Worm (Caenorhabditis elegans) whole organism, late embryonic: ENCODE data around the gene Y17G7B.21.

Experiments used
- C38D4.7 ChIP-seq: fragments of 200-800 bp; sonication (Bioruptor generic); optimal IDR thresholded peaks from 2 replicates; lab custom pipeline; 2018; ENCODE audit warnings: mild to moderate bottlenecking, missing genetic modification characterization, moderate library complexity, missing compliant biosample characterization
- K02D7.2 ChIP-seq: sonication (generic microtip); optimal IDR thresholded peaks from 2 replicates; lab custom pipeline; 2017; ENCODE audit warnings: mild to moderate bottlenecking, missing genetic modification characterization, missing compliant biosample characterization
- T23F11.4 ChIP-seq: fragments of 200-800 bp; sonication (Bioruptor generic); optimal IDR thresholded peaks from 2 replicates; lab custom pipeline; 2018; ENCODE audit warnings: mild to moderate bottlenecking, missing genetic modification characterization, missing compliant biosample characterization
- ceh-19 ChIP-seq: fragments of 200-800 bp; sonication (Bioruptor generic); optimal IDR thresholded peaks from 2 replicates; lab custom pipeline; 2018; ENCODE audit warnings: mild to moderate bottlenecking, missing genetic modification characterization, missing compliant biosample characterization
- ceh-2 ChIP-seq: sonication (generic microtip); optimal IDR thresholded peaks from 2 replicates; lab custom pipeline; 2016; ENCODE audit warnings: missing genotype, missing genetic modification characterization, missing compliant biosample characterization
- ceh-22 ChIP-seq: sonication (generic microtip); optimal IDR thresholded peaks from 2 replicates; lab custom pipeline; 2017; ENCODE audit warnings: missing biosample characterization, missing genetic modification characterization
- ceh-24 ChIP-seq: sonication (generic microtip); optimal IDR thresholded peaks from 2 replicates; lab custom pipeline; 2016; ENCODE audit warnings: mild to moderate bottlenecking, missing genetic modification characterization, missing compliant biosample characterization
- ceh-30 ChIP-seq: fragments of 150-350 bp; optimal IDR thresholded peaks from 2 replicates; lab custom pipeline; 2014; ENCODE audit warnings: missing biosample characterization, missing genetic modification characterization
- ceh-45 ChIP-seq: fragments of 200-800 bp; sonication (Bioruptor generic); IDR thresholded peaks from 2 replicates; pipeline ENCODE4 v1.3.6; 2022; ENCODE audit warnings: missing genetic modification reagents, missing genetic modification characterization, missing compliant biosample characterization
- ceh-48 ChIP-seq: sonication (generic microtip); optimal IDR thresholded peaks from 2 replicates; lab custom pipeline; 2016; ENCODE audit warnings: missing genetic modification characterization, inconsistent platforms, missing compliant biosample characterization
- ceh-6 ChIP-seq: fragments of 200-800 bp; sonication (Bioruptor generic); optimal IDR thresholded peaks from 2 replicates; lab custom pipeline; 2018; ENCODE audit warnings: mild to moderate bottlenecking, missing genetic modification characterization, missing compliant biosample characterization
- ceh-9 ChIP-seq: sonication (generic microtip); optimal IDR thresholded peaks from 2 replicates; lab custom pipeline; 2016; ENCODE audit warnings: mild to moderate bottlenecking, missing genetic modification characterization, inconsistent platforms, missing compliant biosample characterization
- che-1 ChIP-seq: sonication (generic microtip); optimal IDR thresholded peaks from 2 replicates; lab custom pipeline; 2016; ENCODE audit warnings: mild to moderate bottlenecking, missing genetic modification characterization, missing compliant biosample characterization
- dve-1 ChIP-seq: sonication (generic microtip); optimal IDR thresholded peaks from 2 replicates; lab custom pipeline; 2017; ENCODE audit warnings: antibody characterized with exemption, mild to moderate bottlenecking, missing genetic modification characterization, missing compliant biosample characterization
- ets-4 ChIP-seq: sonication (generic microtip); optimal IDR thresholded peaks from 2 replicates; lab custom pipeline; 2016; ENCODE audit warnings: missing genetic modification characterization, missing compliant biosample characterization
- eyg-1 ChIP-seq: sonication (generic microtip); optimal IDR thresholded peaks from 2 replicates; lab custom pipeline; 2016; ENCODE audit warnings: missing genotype, missing genetic modification characterization, missing compliant biosample characterization
- fax-1 ChIP-seq: sonication (generic microtip); optimal IDR thresholded peaks from 2 replicates; lab custom pipeline; 2016; ENCODE audit warnings: missing genotype, missing genetic modification characterization, missing compliant biosample characterization
- fkh-10 ChIP-seq: fragments of 150-350 bp; optimal IDR thresholded peaks from 2 replicates; lab custom pipeline; 2014; ENCODE audit warnings: missing biosample characterization, missing genetic modification reagents, missing genetic modification characterization
- fkh-6 ChIP-seq: sonication (generic microtip); optimal IDR thresholded peaks from 2 replicates; lab custom pipeline; 2016; ENCODE audit warnings: missing genetic modification characterization, missing compliant biosample characterization
- gmeb-2 ChIP-seq: sonication (generic microtip); optimal IDR thresholded peaks from 2 replicates; lab custom pipeline; 2016; ENCODE audit warnings: missing genetic modification characterization, inconsistent platforms, missing compliant biosample characterization
- hlh-30 ChIP-seq: sonication (generic microtip); optimal IDR thresholded peaks from 2 replicates; lab custom pipeline; 2017; ENCODE audit warnings: antibody characterized with exemption, missing genetic modification characterization, missing compliant biosample characterization; ENCODE audit not compliant: insufficient read depth
- hlh-6 ChIP-seq: sonication (generic microtip); optimal IDR thresholded peaks from 2 replicates; lab custom pipeline; 2016; ENCODE audit warnings: missing genotype, missing genetic modification characterization, missing compliant biosample characterization
- hlh-8 ChIP-seq: sonication (generic microtip); optimal IDR thresholded peaks from 2 replicates; lab custom pipeline; 2016; ENCODE audit warnings: missing genotype, missing genetic modification characterization, missing compliant biosample characterization
- madf-2 ChIP-seq: sonication (generic microtip); optimal IDR thresholded peaks from 2 replicates; lab custom pipeline; 2017; ENCODE audit warnings: missing genetic modification characterization, missing compliant biosample characterization
- mec-3 ChIP-seq: sonication (generic microtip); optimal IDR thresholded peaks from 2 replicates; lab custom pipeline; 2016; ENCODE audit warnings: borderline replicate concordance, missing genetic modification characterization, missing compliant biosample characterization
- nfya-1 ChIP-seq: sonication (generic microtip); optimal IDR thresholded peaks from 2 replicates; lab custom pipeline; 2017; ENCODE audit warnings: missing genetic modification characterization, mild to moderate bottlenecking, missing compliant biosample characterization, antibody characterized with exemption, moderate library complexity
- nhr-11 ChIP-seq: fragments of 150-350 bp; optimal IDR thresholded peaks from 2 replicates; lab custom pipeline; 2014; ENCODE audit warnings: missing biosample characterization, missing genetic modification characterization
- nhr-232 ChIP-seq: sonication (generic microtip); optimal IDR thresholded peaks from 2 replicates; lab custom pipeline; 2016; ENCODE audit warnings: missing genetic modification characterization, missing compliant biosample characterization
- npax-4 ChIP-seq: sonication (generic microtip); optimal IDR thresholded peaks from 2 replicates; lab custom pipeline; 2016; ENCODE audit warnings: missing genetic modification characterization, missing compliant biosample characterization
- odd-2 ChIP-seq: sonication (generic microtip); optimal IDR thresholded peaks from 2 replicates; lab custom pipeline; 2017; ENCODE audit warnings: antibody characterized with exemption, mild to moderate bottlenecking, missing genetic modification characterization, missing compliant biosample characterization
- pag-3 ChIP-seq: sonication (generic microtip); optimal IDR thresholded peaks from 2 replicates; lab custom pipeline; 2016; ENCODE audit warnings: missing compliant biosample characterization, missing genetic modification characterization, borderline replicate concordance
- pat-9 ChIP-seq: fragments of 200-800 bp; sonication (Bioruptor generic); optimal IDR thresholded peaks from 2 replicates; lab custom pipeline; 2018; ENCODE audit warnings: mild to moderate bottlenecking, missing genetic modification characterization, moderate library complexity, missing compliant biosample characterization
- pax-1 ChIP-seq: fragments of 150-350 bp; optimal IDR thresholded peaks from 2 replicates; lab custom pipeline; 2014; ENCODE audit warnings: missing biosample characterization, missing genetic modification characterization
- pha-2 ChIP-seq: sonication (generic microtip); optimal IDR thresholded peaks from 2 replicates; lab custom pipeline; 2017; ENCODE audit warnings: mild to moderate bottlenecking, missing genetic modification characterization, missing compliant biosample characterization
- pha-4 ChIP-seq: fragments of 150-350 bp; optimal IDR thresholded peaks from 2 replicates; lab custom pipeline; 2018; ENCODE audit warnings: missing biosample characterization, missing genetic modification reagents, missing genetic modification characterization
- pros-1 ChIP-seq: fragments of 150-350 bp; optimal IDR thresholded peaks from 2 replicates; lab custom pipeline; 2014; ENCODE audit warnings: missing biosample characterization, missing genetic modification reagents, missing genetic modification characterization
- rnt-1 ChIP-seq: sonication (generic microtip); optimal IDR thresholded peaks from 2 replicates; lab custom pipeline; 2016; ENCODE audit warnings: missing genetic modification characterization, missing compliant biosample characterization
- sdc-2 ChIP-seq: sonication (generic microtip); optimal IDR thresholded peaks from 2 replicates; lab custom pipeline; 2016; ENCODE audit warnings: missing genotype, missing genetic modification characterization, missing compliant biosample characterization
- sox-2 ChIP-seq: fragments of 200-800 bp; sonication (Bioruptor generic); IDR thresholded peaks from 2 replicates; pipeline ENCODE4 v1.3.6; 2022; ENCODE audit warnings: missing genetic modification reagents, missing genetic modification characterization, missing compliant biosample characterization
- sox-4 ChIP-seq: sonication (generic microtip); optimal IDR thresholded peaks from 2 replicates; lab custom pipeline; 2017; ENCODE audit warnings: mild to moderate bottlenecking, missing genetic modification characterization, inconsistent platforms, missing compliant biosample characterization
- tbx-2 ChIP-seq: sonication (generic microtip); optimal IDR thresholded peaks from 2 replicates; lab custom pipeline; 2016; ENCODE audit warnings: missing genetic modification characterization, missing compliant biosample characterization
- tbx-7 ChIP-seq: sonication (generic microtip); optimal IDR thresholded peaks from 2 replicates; lab custom pipeline; 2016; ENCODE audit warnings: missing genotype, missing genetic modification characterization, missing compliant biosample characterization
- ttx-3 ChIP-seq: sonication (generic microtip); optimal IDR thresholded peaks from 2 replicates; lab custom pipeline; 2016; ENCODE audit warnings: missing genetic modification reagents, missing genetic modification characterization, missing compliant biosample characterization
- unc-42 ChIP-seq: sonication (generic microtip); optimal IDR thresholded peaks from 2 replicates; lab custom pipeline; 2016; ENCODE audit warnings: missing genotype, missing genetic modification characterization, missing compliant biosample characterization
- unc-55 ChIP-seq: sonication (generic microtip); optimal IDR thresholded peaks from 2 replicates; lab custom pipeline; 2017; ENCODE audit warnings: missing biosample characterization, missing genetic modification reagents, missing genetic modification characterization
- zip-5 ChIP-seq: sonication (generic microtip); optimal IDR thresholded peaks from 2 replicates; lab custom pipeline; 2016; ENCODE audit warnings: missing genetic modification characterization, missing compliant biosample characterization

Y17G7B.21 gene

DNA sequence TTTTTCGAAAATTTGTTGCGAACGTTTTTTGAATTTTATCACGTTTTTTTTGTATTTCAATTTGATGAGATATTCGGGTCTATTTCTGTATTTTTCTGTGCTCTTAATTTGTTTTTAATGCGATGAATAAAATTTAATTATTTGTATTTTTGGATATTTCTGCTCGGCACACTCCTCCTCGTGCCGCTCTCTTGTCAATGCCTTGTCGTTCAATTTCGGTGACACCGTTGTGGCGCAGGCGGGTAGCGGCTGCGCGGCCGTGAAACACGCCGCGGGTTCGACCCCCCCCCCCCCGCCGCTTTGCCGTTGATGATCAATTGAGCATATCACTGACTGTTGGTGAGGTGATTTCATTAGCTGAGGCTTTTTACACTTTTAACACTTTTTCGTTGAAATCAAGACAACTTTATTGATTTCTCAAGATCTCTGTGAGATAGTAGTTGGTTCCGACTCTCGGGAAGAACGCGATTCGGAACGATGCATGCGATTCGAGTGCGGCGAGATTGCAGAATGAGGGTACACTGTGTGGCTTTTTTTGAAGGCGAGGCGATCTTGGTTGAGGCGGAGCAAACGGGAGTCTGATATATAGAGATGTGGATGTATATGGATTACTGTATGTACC is 16.8 kb downstream of the Y17G7B.21 start (continued):
- TF ChIP-seq T23F11.4 (peak; percentile 100), dve-1 (tag; lab: Kevin White, UChicago) (peak; percentile 96), C38D4.7 (GFP tag; lab: Kevin White, UChicago) (peak; percentile 99), gmeb-2 (tag; lab: Kevin White, UChicago) (peak; percentile 100), che-1 (tag; lab: Kevin White, UChicago) (peak; percentile 99), tbx-2 (peak; percentile 99), hlh-6 (peak; percentile 100), zip-5 (peak; percentile 95), ceh-9 (tag; lab: Kevin White, UChicago) (peak; percentile 99), fkh-10 (GFP tag; lab: Kevin White, UChicago) (peak; percentile 89), pax-1 (tag; lab: Kevin White, UChicago) (no peak), tbx-7 (tag; lab: Kevin White, UChicago) (peak; percentile 87), sdc-2 (tag; lab: Kevin White, UChicago) (peak; percentile 95), ceh-6 (GFP tag; lab: Kevin White, UChicago) (peak; percentile 100), ceh-2 (tag; lab: Kevin White, UChicago) (peak; percentile 99), unc-42 (peak; percentile 94), unc-55 (GFP tag; lab: Kevin White, UChicago) (no peak), madf-2 (peak; percentile 98), ceh-19 (GFP tag; lab: Kevin White, UChicago) (peak; percentile 99), pat-9 (tag; lab: Kevin White, UChicago) (peak; percentile 100), ceh-48 (tag; lab: Kevin White, UChicago) (peak; percentile 100), rnt-1 (peak; percentile 99), pros-1 (tag; lab: Kevin White, UChicago) (peak; percentile 86), hlh-8 (tag; lab: Kevin White, UChicago) (peak; percentile 98)
- TF ChIP-seq, all 69 proteins: peak for 64

DNA sequence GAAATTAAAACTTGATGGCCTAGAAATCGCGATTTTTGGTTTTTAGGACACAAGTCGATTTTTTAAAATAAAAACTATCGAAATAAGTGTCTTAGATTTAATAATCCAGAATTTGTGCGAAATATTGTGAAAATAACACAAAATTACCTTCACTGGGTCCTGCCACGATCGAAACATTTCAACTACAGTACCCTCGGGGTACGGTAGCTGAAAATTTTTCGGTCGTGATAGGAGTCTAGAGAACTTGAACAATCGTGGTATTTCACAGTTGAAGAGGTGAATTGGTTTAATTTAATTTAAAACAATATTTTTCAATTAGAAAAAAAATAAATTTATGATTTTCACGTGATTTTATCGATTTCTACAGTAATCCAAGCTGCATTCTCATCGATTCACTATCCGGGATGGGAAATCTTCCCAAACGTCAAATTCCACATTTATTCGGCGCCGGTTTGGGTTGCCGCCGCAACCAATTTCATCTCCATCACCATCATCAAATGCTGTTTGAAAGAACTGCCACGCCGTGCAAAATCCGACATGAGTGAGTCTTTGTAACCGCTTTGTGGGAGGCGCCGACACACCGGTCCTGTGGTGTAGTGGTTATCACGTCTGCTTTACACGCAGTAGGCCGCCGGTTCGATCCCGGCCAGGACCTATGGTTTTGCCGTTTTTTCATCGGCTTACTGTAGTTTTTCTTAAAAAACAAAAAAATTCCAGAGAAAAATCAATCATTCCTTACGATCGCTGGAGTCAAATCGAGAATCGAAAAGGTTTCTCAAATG is 18.5 kb downstream of the Y17G7B.21 start:
- TF ChIP-seq unc-55 (GFP tag; lab: Kevin White, UChicago) (no peak), fkh-10 (GFP tag; lab: Kevin White, UChicago) (no peak), pros-1 (tag; lab: Kevin White, UChicago) (no peak), pha-2 (tag; lab: Kevin White, UChicago) (peak; percentile 23), pag-3 (tag; lab: Kevin White, UChicago) (no peak), ceh-45 (no peak), ceh-30 (no peak), ceh-24 (tag; lab: Kevin White, UChicago) (no peak), nhr-11 (tag; lab: Kevin White, UChicago) (no peak), odd-2 (no peak), ceh-19 (GFP tag; lab: Kevin White, UChicago) (peak; percentile 49), ceh-6 (GFP tag; lab: Kevin White, UChicago) (peak; percentile 60), tbx-7 (tag; lab: Kevin White, UChicago) (no peak), npax-4 (tag; lab: Kevin White, UChicago) (no peak), sox-4 (tag; lab: Kevin White, UChicago) (peak; percentile 66), nfya-1 (tag; lab: Kevin White, UChicago) (peak; percentile 40), eyg-1 (no peak), sox-2 (GFP tag; lab: Robert Waterston, UW) (peak; percentile 5; the same call in 1 of the 2 replicates), ets-4 (no peak), ceh-22 (tag; lab: Kevin White, UChicago) (no peak), fax-1 (tag; lab: Kevin White, UChicago) (no peak), hlh-8 (tag; lab: Kevin White, UChicago) (no peak), unc-42 (peak; percentile 1), ceh-2 (tag; lab: Kevin White, UChicago) (peak; percentile 19), che-1 (tag; lab: Kevin White, UChicago) (peak; percentile 54), mec-3 (tag; lab: Kevin White, UChicago) (no peak), ttx-3 (tag; lab: Kevin White, UChicago) (peak; percentile 42), fkh-6 (tag; lab: Kevin White, UChicago) (no peak), nhr-232 (tag; lab: Kevin White, UChicago) (peak; percentile 48), hlh-30 (tag; lab: Kevin White, UChicago) (no peak), K02D7.2 (tag; lab: Kevin White, UChicago) (no peak), dve-1 (tag; lab: Kevin White, UChicago) (no peak), pax-1 (tag; lab: Kevin White, UChicago) (no peak), hlh-6 (peak; percentile 53), ceh-9 (tag; lab: Kevin White, UChicago) (no peak), pha-4 (tag; lab: Kevin White, UChicago) (no peak)
